Fruit fly (Drosophila melanogaster): ENCODE results near the gene CG9514.

dm6 chrX:14866911-14867310 is 29.8 kb downstream of the CG9514 start:
- TF ChIP-seq CTCF (optimal IDR thresholded peaks at IDR 0.05) = no peak
- TF ChIP-seq CG8478 (optimal IDR thresholded peaks at IDR 0.05) = no peak

Data from S2 (cell line).